Fruit fly (Drosophila melanogaster) whole organism, embryonic: ENCODE results near the gene eas.

Source experiments
- Bgb ChIP-seq: fragments of 200-800 bp; sonication (Bioruptor generic); IDR thresholded peaks from 2 replicates; pipeline ENCODE4 v1.3.6; 2022; ENCODE audit warnings: missing biosample characterization, missing genetic modification characterization; ENCODE audit not compliant: partially characterized antibody
- CG10209 ChIP-seq: fragments of 200-800 bp; sonication (Bioruptor generic); optimal IDR thresholded peaks from 3 replicates; lab custom pipeline; 2017; ENCODE audit warnings: missing biosample characterization, mild to moderate bottlenecking, missing genetic modification characterization, missing genetic modification reagents
- CG10654 ChIP-seq: fragments of 200-800 bp; sonication (Bioruptor generic); optimal IDR thresholded peaks from 2 replicates; lab custom pipeline; 2016; ENCODE audit warnings: missing biosample characterization, missing genetic modification characterization
- CG13287 ChIP-seq: fragments of 200-800 bp; sonication (Bioruptor generic); IDR thresholded peaks from 2 replicates; pipeline ENCODE4 v1.3.6; 2022; ENCODE audit warnings: missing biosample characterization, missing genetic modification characterization; ENCODE audit not compliant: partially characterized antibody
- CG14710 ChIP-seq: fragments of 200-800 bp; sonication (Bioruptor generic); optimal IDR thresholded peaks from 3 replicates; lab custom pipeline; 2019; ENCODE audit warnings: missing biosample characterization, mild to moderate bottlenecking, missing genetic modification characterization, moderate library complexity
- CG15514 ChIP-seq: fragments of 200-800 bp; sonication (Bioruptor generic); optimal IDR thresholded peaks from 3 replicates; lab custom pipeline; 2017; ENCODE audit warnings: missing biosample characterization, missing genetic modification characterization, mild to moderate bottlenecking, moderate library complexity, missing genetic modification reagents
- CG1603 ChIP-seq: fragments of 200-800 bp; sonication (Bioruptor generic); optimal IDR thresholded peaks from 2 replicates; lab custom pipeline; 2019; ENCODE audit warnings: missing biosample characterization, mild to moderate bottlenecking, missing genetic modification characterization, moderate library complexity
- CG17186 ChIP-seq: fragments of 200-800 bp; sonication (Bioruptor generic); optimal IDR thresholded peaks from 3 replicates; lab custom pipeline; 2017; ENCODE audit warnings: missing biosample characterization, missing genetic modification reagents, missing genetic modification characterization
- CG2116 ChIP-seq: fragments of 200-800 bp; sonication (Bioruptor generic); optimal IDR thresholded peaks from 3 replicates; lab custom pipeline; 2018; ENCODE audit warnings: missing biosample characterization, mild to moderate bottlenecking, missing genetic modification characterization
- CG2678 ChIP-seq: fragments of 200-800 bp; sonication (Bioruptor generic); optimal IDR thresholded peaks from 3 replicates; lab custom pipeline; 2019; ENCODE audit warnings: missing biosample characterization, mild to moderate bottlenecking, missing genetic modification characterization, moderate library complexity
- CG30020 ChIP-seq: fragments of 200-800 bp; optimal IDR thresholded peaks from 2 replicates; lab custom pipeline; 2019; ENCODE audit warnings: missing biosample characterization, mild to moderate bottlenecking, missing genetic modification characterization, moderate library complexity
- CG42726 ChIP-seq: fragments of 200-800 bp; sonication (Bioruptor generic); IDR thresholded peaks from 2 replicates; pipeline ENCODE4 v1.3.6; 2022; ENCODE audit warnings: missing biosample characterization, missing genetic modification characterization; ENCODE audit not compliant: partially characterized antibody
- CG43689 ChIP-seq: fragments of 200-800 bp; sonication (Bioruptor generic); IDR thresholded peaks from 2 replicates; pipeline ENCODE4 v1.3.6; 2022; ENCODE audit warnings: missing biosample characterization, missing genetic modification characterization
- CG5245 ChIP-seq: fragments of 200-800 bp; sonication (Bioruptor generic); optimal IDR thresholded peaks from 3 replicates; lab custom pipeline; 2016; ENCODE audit warnings: missing biosample characterization, missing genetic modification characterization
- CG5953 ChIP-seq: fragments of 200-800 bp; sonication (Bioruptor generic); IDR thresholded peaks from 2 replicates; pipeline ENCODE4 v1.3.6; 2022; ENCODE audit warnings: missing biosample characterization, missing genetic modification characterization
- CG6175 ChIP-seq: fragments of 200-800 bp; sonication (Bioruptor generic); IDR thresholded peaks from 3 replicates; pipeline ENCODE4 v1.3.6; 2022; ENCODE audit warnings: missing biosample characterization, missing genetic modification characterization
- CG6254 ChIP-seq: fragments of 200-800 bp; sonication (Bioruptor generic); optimal IDR thresholded peaks from 3 replicates; lab custom pipeline; 2017; ENCODE audit warnings: mild to moderate bottlenecking, missing biosample characterization, missing genetic modification reagents, missing genetic modification characterization
- CG7786 ChIP-seq: fragments of 200-800 bp; sonication (Bioruptor generic); optimal IDR thresholded peaks from 2 replicates; lab custom pipeline; 2016; ENCODE audit warnings: missing biosample characterization, missing genetic modification characterization
- CG8924 ChIP-seq: fragments of 200-800 bp; optimal IDR thresholded peaks from 3 replicates; lab custom pipeline; 2019; ENCODE audit warnings: missing biosample characterization, mild to moderate bottlenecking, missing genetic modification characterization, moderate library complexity
- CG9932 ChIP-seq: fragments of 200-800 bp; sonication (Bioruptor generic); IDR thresholded peaks from 2 replicates; pipeline ENCODE4 v1.3.6; 2022; ENCODE audit warnings: missing biosample characterization, missing genetic modification characterization
- CTCF ChIP-seq: fragments of 200-800 bp; sonication (Bioruptor generic); optimal IDR thresholded peaks from 2 replicates; lab custom pipeline; 2017; ENCODE audit warnings: missing biosample characterization, mild to moderate bottlenecking, missing genetic modification characterization, moderate library complexity
- CoRest ChIP-seq: fragments of 200-800 bp; sonication (Bioruptor generic); optimal IDR thresholded peaks from 3 replicates; lab custom pipeline; 2018; ENCODE audit warnings: missing biosample characterization, mild to moderate bottlenecking, missing genetic modification characterization, moderate library complexity
- Dp ChIP-seq: fragments of 200-800 bp; sonication (Bioruptor generic); optimal IDR thresholded peaks from 2 replicates; lab custom pipeline; 2018; ENCODE audit warnings: missing biosample characterization, mild to moderate bottlenecking, missing genetic modification characterization, moderate library complexity
- Dref ChIP-seq: fragments of 200-800 bp; sonication (Bioruptor generic); IDR thresholded peaks from 2 replicates; pipeline ENCODE4 v1.3.6; 2022; ENCODE audit warnings: missing biosample characterization, missing genetic modification characterization
- E2f2 ChIP-seq: fragments of 200-800 bp; sonication (Bioruptor generic); IDR thresholded peaks from 2 replicates; pipeline ENCODE4 v1.3.6; 2022; ENCODE audit warnings: missing biosample characterization, missing genetic modification characterization
- Elba2 ChIP-seq: fragments of 200-800 bp; sonication (Bioruptor generic); optimal IDR thresholded peaks from 3 replicates; lab custom pipeline; 2016; ENCODE audit warnings: missing biosample characterization, missing genetic modification characterization
- Ets97D ChIP-seq: fragments of 200-800 bp; sonication (Bioruptor generic); optimal IDR thresholded peaks from 3 replicates; lab custom pipeline; 2016; ENCODE audit warnings: missing biosample characterization, missing genetic modification characterization
- HLH3B ChIP-seq: fragments of 200-800 bp; sonication (Bioruptor generic); IDR thresholded peaks from 2 replicates; pipeline ENCODE4 v1.3.6; 2022; ENCODE audit warnings: missing biosample characterization, missing genetic modification characterization
- HLH4C ChIP-seq: fragments of 200-800 bp; sonication (Bioruptor generic); IDR thresholded peaks from 3 replicates; pipeline ENCODE4 v1.3.6; 2022; ENCODE audit warnings: missing biosample characterization, missing genetic modification characterization; ENCODE audit not compliant: partially characterized antibody
- NFAT ChIP-seq: fragments of 200-800 bp; sonication (Bioruptor generic); IDR thresholded peaks from 2 replicates; pipeline ENCODE4 v1.3.6; 2022; ENCODE audit warnings: missing biosample characterization, missing genetic modification characterization
- Side ChIP-seq: fragments of 200-800 bp; sonication (Bioruptor generic); optimal IDR thresholded peaks from 2 replicates; lab custom pipeline; 2016; ENCODE audit warnings: missing biosample characterization, missing genetic modification characterization
- chinmo ChIP-seq: fragments of 200-800 bp; sonication (Bioruptor generic); IDR thresholded peaks from 4 replicates; pipeline ENCODE4 v1.3.6; 2022; ENCODE audit warnings: missing biosample characterization, missing genetic modification characterization; ENCODE audit not compliant: partially characterized antibody
- chm ChIP-seq: fragments of 200-800 bp; sonication (Bioruptor generic); IDR thresholded peaks from 2 replicates; pipeline ENCODE4 v1.3.6; 2022; ENCODE audit warnings: missing biosample characterization, missing genetic modification characterization
- ci ChIP-seq: fragments of 200-800 bp; sonication (Bioruptor generic); IDR thresholded peaks from 3 replicates; pipeline ENCODE4 v1.3.6; 2022; ENCODE audit warnings: missing biosample characterization, missing genetic modification characterization
- gfzf ChIP-seq: fragments of 200-800 bp; sonication (Bioruptor generic); optimal IDR thresholded peaks from 2 replicates; lab custom pipeline; 2016; ENCODE audit warnings: missing biosample characterization, mild to moderate bottlenecking, missing genetic modification characterization, moderate library complexity
- ind ChIP-seq: fragments of 200-800 bp; sonication (Bioruptor generic); optimal IDR thresholded peaks from 3 replicates; lab custom pipeline; 2016; ENCODE audit warnings: missing biosample characterization, missing genetic modification characterization
- nerfin-2 ChIP-seq: fragments of 200-800 bp; sonication (Bioruptor generic); IDR thresholded peaks from 2 replicates; pipeline ENCODE4 v1.3.6; 2022; ENCODE audit warnings: missing biosample characterization, missing genetic modification characterization; ENCODE audit not compliant: partially characterized antibody
- nmo ChIP-seq: fragments of 200-800 bp; sonication (Bioruptor generic); optimal IDR thresholded peaks from 2 replicates; lab custom pipeline; 2018; ENCODE audit warnings: missing biosample characterization, mild to moderate bottlenecking, missing genetic modification characterization, moderate library complexity
- otp ChIP-seq: fragments of 200-800 bp; sonication (Bioruptor generic); IDR thresholded peaks from 3 replicates; pipeline ENCODE4, ENCODE4 v1.3.6; 2022; ENCODE audit warnings: missing biosample characterization, missing genetic modification characterization
- pros ChIP-seq: fragments of 200-800 bp; sonication (Bioruptor generic); optimal IDR thresholded peaks from 3 replicates; lab custom pipeline; 2019; ENCODE audit warnings: missing biosample characterization, mild to moderate bottlenecking, missing genetic modification characterization, moderate library complexity
- psq ChIP-seq: fragments of 200-800 bp; sonication (Bioruptor generic); optimal IDR thresholded peaks from 2 replicates; lab custom pipeline; 2017; ENCODE audit warnings: missing biosample characterization, missing genetic modification characterization
- ranshi ChIP-seq: fragments of 200-800 bp; sonication (Bioruptor generic); IDR thresholded peaks from 2 replicates; pipeline ENCODE4 v1.3.6; 2022; ENCODE audit warnings: missing biosample characterization, missing genetic modification characterization
- salm ChIP-seq: fragments of 200-800 bp; sonication (Bioruptor generic); optimal IDR thresholded peaks from 2 replicates; lab custom pipeline; 2018; ENCODE audit warnings: missing biosample characterization, mild to moderate bottlenecking, missing genetic modification characterization
- sd ChIP-seq: fragments of 200-800 bp; sonication (Bioruptor generic); optimal IDR thresholded peaks from 3 replicates; lab custom pipeline; 2018; ENCODE audit warnings: missing biosample characterization, mild to moderate bottlenecking, missing genetic modification characterization, moderate library complexity
- sob ChIP-seq: fragments of 200-800 bp; sonication (Bioruptor generic); IDR thresholded peaks from 2 replicates; pipeline ENCODE4 v1.3.6; 2022; ENCODE audit warnings: missing biosample characterization, missing genetic modification characterization
- trem ChIP-seq: fragments of 200-800 bp; optimal IDR thresholded peaks from 3 replicates; lab custom pipeline; 2019; ENCODE audit warnings: missing biosample characterization, mild to moderate bottlenecking, missing genetic modification characterization, moderate library complexity
- unc-4 ChIP-seq: fragments of 200-800 bp; sonication (Bioruptor generic); IDR thresholded peaks from 2 replicates; pipeline ENCODE4 v1.3.6; 2022; ENCODE audit warnings: missing biosample characterization, missing genetic modification characterization; ENCODE audit not compliant: partially characterized antibody
- vnd ChIP-seq: fragments of 200-800 bp; sonication (Bioruptor generic); IDR thresholded peaks from 3 replicates; pipeline ENCODE4 v1.3.6; 2022; ENCODE audit warnings: missing biosample characterization, missing genetic modification characterization; ENCODE audit not compliant: partially characterized antibody
- zen ChIP-seq: fragments of 200-800 bp; sonication (Bioruptor generic); optimal IDR thresholded peaks from 3 replicates; lab custom pipeline; 2018; ENCODE audit warnings: missing biosample characterization, mild to moderate bottlenecking, missing genetic modification characterization, moderate library complexity

eas gene

dm6 chrX:16277878-16278506 is at the start of gene eas:
TSS of gene eas (plus strand) at chrX:16278328.
- TF ChIP-seq sob (GFP tag; lab: Robert Waterston, UW) (no peak), salm (tag; lab: Kevin White, UChicago) (no peak), psq (GFP tag; lab: Kevin White, UChicago) (no peak), trem (tag; lab: Kevin White, UChicago) (peak; percentile 48), CG5245 (GFP tag; lab: Kevin White, UChicago) (no peak), CoRest (tag; lab: Kevin White, UChicago) (peak; percentile 7), nerfin-2 (GFP tag; lab: Robert Waterston, UW) (peak; percentile 23; the same call in 1 of the 2 replicates), CG14710 (tag; lab: Kevin White, UChicago) (peak; percentile 44), chm (GFP tag; lab: Robert Waterston, UW) (peak; percentile 59; the same call in 1 of the 2 replicates), CG7786 (GFP tag; lab: Kevin White, UChicago) (peak; percentile 1), zen (tag; lab: Kevin White, UChicago) (no peak), Dref (GFP tag; lab: Robert Waterston, UW) (peak; percentile 59), gfzf (GFP tag; lab: Kevin White, UChicago) (peak; percentile 96), Side (GFP tag; lab: Kevin White, UChicago) (peak; percentile 31), CG5953 (GFP tag; lab: Robert Waterston, UW) (no peak), nmo (GFP tag; lab: Kevin White, UChicago) (peak; percentile 58), unc-4 (GFP tag; lab: Robert Waterston, UW) (peak; percentile 75), HLH4C (GFP tag; lab: Robert Waterston, UW) (peak; percentile 65; the same call in 2 of the 3 replicates), E2f2 (GFP tag; lab: Robert Waterston, UW) (peak; percentile 81), CG6254 (GFP tag; lab: Kevin White, UChicago) (no peak), Bgb (peak; percentile 83), CG1603 (tag; lab: Kevin White, UChicago) (peak; percentile 63), otp (GFP tag; lab: Robert Waterston, UW) (0 out of 3 replicates have a peak, but pooled peaks have one; percentile 14), chinmo (GFP tag; lab: Robert Waterston, UW) (peak; percentile 83; the same call in 3 of the 4 replicates), Elba2 (GFP tag; lab: Kevin White, UChicago) (peak; percentile 26), vnd (peak; percentile 62; the same call in 2 of the 3 replicates), CG17186 (GFP tag; lab: Kevin White, UChicago) (peak; percentile 81), CG6175 (GFP tag; lab: Robert Waterston, UW) (0 out of 3 replicates have a peak, but pooled peaks have one; percentile 36), CG30020 (peak; percentile 11), CG8924 (tag; lab: Kevin White, UChicago) (no peak), ranshi (no peak; the same call in 1 of the 2 replicates), HLH3B (GFP tag; lab: Robert Waterston, UW) (no peak), CG42726 (GFP tag; lab: Robert Waterston, UW) (peak; percentile 79), CG9932 (GFP tag; lab: Robert Waterston, UW) (peak; percentile 56), NFAT (peak; percentile 27; the same call in 1 of the 2 replicates), ci (peak; percentile 74), CG2678 (tag; lab: Kevin White, UChicago) (no peak), CG10654 (GFP tag; lab: Kevin White, UChicago) (no peak), sd (tag; lab: Kevin White, UChicago) (peak; percentile 10), ind (peak; percentile 13), CTCF (GFP tag; lab: Kevin White, UChicago) (peak; percentile 51), CG15514 (GFP tag; lab: Kevin White, UChicago) (peak; percentile 97), CG2116 (GFP tag; lab: Kevin White, UChicago) (peak; percentile 72), CG43689 (GFP tag; lab: Robert Waterston, UW) (no peak), CG10209 (GFP tag; lab: Kevin White, UChicago) (peak; percentile 1), pros (GFP tag; lab: Kevin White, UChicago) (no peak), Ets97D (GFP tag; lab: Kevin White, UChicago) (peak; percentile 56), CG13287 (GFP tag; lab: Robert Waterston, UW) (peak; percentile 79), Dp (GFP tag; lab: Kevin White, UChicago) (peak; percentile 75)
